Fruit fly (Drosophila melanogaster): ENCODE measurements around the gene Snoo.

Snoo gene

dm6 chr2L:7984059-7984800 is at the start of gene Snoo (continued):
- TF ChIP-seq CG14014 (GFP tag; IDR thresholded peaks at IDR 0.05) (peak; percentile 30; the same call in 1 of the 2 replicates), pan (optimal IDR thresholded peaks at IDR 0.05) (no peak), pan (GFP tag; optimal IDR thresholded peaks at IDR 0.05 in 1 of 2, IDR thresholded peaks at IDR 0.05 in 1 of 2) (no peak), inv (GFP tag; IDR thresholded peaks at IDR 0.05; ENCODE audit: partially characterized antibody) (no peak), onecut (GFP tag; IDR thresholded peaks at IDR 0.05) (peak; percentile 17; the same call in 1 of the 2 replicates), org-1 (GFP tag; optimal IDR thresholded peaks at IDR 0.05) (no peak), CG17385 (GFP tag; optimal IDR thresholded peaks at IDR 0.05) (no peak), Mad (GFP tag; optimal IDR thresholded peaks at IDR 0.05) (peak; percentile 22), usp (GFP tag; optimal IDR thresholded peaks at IDR 0.05) (no peak), Kr (GFP tag; optimal IDR thresholded peaks at IDR 0.05) (no peak), NC2β (GFP tag; optimal IDR thresholded peaks at IDR 0.05) (no peak), ara (GFP tag; IDR thresholded peaks at IDR 0.05) (no peak), CG9876 (GFP tag; optimal IDR thresholded peaks at IDR 0.05) (no peak), gce (GFP tag; IDR thresholded peaks at IDR 0.05) (peak; percentile 12; the same call in 1 of the 3 replicates), wek (GFP tag; optimal IDR thresholded peaks at IDR 0.05) (no peak), Neu2 (GFP tag; optimal IDR thresholded peaks at IDR 0.05; ENCODE audit: borderline replicate concordance) (no peak), CG5953 (GFP tag; IDR thresholded peaks at IDR 0.05) (no peak; the same call in 1 of the 2 replicates), crc (GFP tag; optimal IDR thresholded peaks at IDR 0.05) (no peak), CG6765 (GFP tag; optimal IDR thresholded peaks at IDR 0.05) (no peak), NFAT (GFP tag; IDR thresholded peaks at IDR 0.05) (no peak), CG11456 (GFP tag; IDR thresholded peaks at IDR 0.05) (no peak), CG11093 (GFP tag; IDR thresholded peaks at IDR 0.05) (no peak), prd (optimal IDR thresholded peaks at IDR 0.05) (no peak), prd (GFP tag; IDR thresholded peaks at IDR 0.05) (no peak), ro (GFP tag; IDR thresholded peaks at IDR 0.05) (no peak), Scr (GFP tag; IDR thresholded peaks at IDR 0.05; ENCODE audit: partially characterized antibody) (peak; percentile 16; the same call in 1 of the 2 replicates), Lhr (GFP tag; optimal IDR thresholded peaks at IDR 0.05) (peak; percentile 57), CG15011 (GFP tag; optimal IDR thresholded peaks at IDR 0.05) (no peak), CG12659 (GFP tag; optimal IDR thresholded peaks at IDR 0.05) (peak; percentile 44), CG12391 (tag; optimal IDR thresholded peaks at IDR 0.05) (no peak), CG10274 (GFP tag; optimal IDR thresholded peaks at IDR 0.05) (no peak), CG3847 (GFP tag; IDR thresholded peaks at IDR 0.05) (peak; percentile 63), shn (GFP tag; optimal IDR thresholded peaks at IDR 0.05) (no peak), CG31224 (GFP tag; IDR thresholded peaks at IDR 0.05) (no peak), nau (GFP tag; optimal IDR thresholded peaks at IDR 0.05) (no peak), CG4820 (GFP tag; optimal IDR thresholded peaks at IDR 0.05) (no peak), grn (GFP tag; optimal IDR thresholded peaks at IDR 0.05) (peak; percentile 82), CG8944 (GFP tag; optimal IDR thresholded peaks at IDR 0.05) (no peak), CG6791 (GFP tag; IDR thresholded peaks at IDR 0.05; ENCODE audit: partially characterized antibody) (peak; percentile 59; the same call in 1 of the 3 replicates), CG7556 (GFP tag; optimal IDR thresholded peaks at IDR 0.05) (no peak), Vsx1 (GFP tag; optimal IDR thresholded peaks at IDR 0.05) (no peak), pnt (GFP tag; optimal IDR thresholded peaks at IDR 0.05) (no peak), toy (GFP tag; IDR thresholded peaks at IDR 0.05) (no peak), CG32772 (GFP tag; IDR thresholded peaks at IDR 0.05) (no peak), ase (GFP tag; IDR thresholded peaks at IDR 0.05) (no peak), Dad (GFP tag; optimal IDR thresholded peaks at IDR 0.05) (no peak), gsb (GFP tag; IDR thresholded peaks at IDR 0.05) (no peak), Hr3 (GFP tag; optimal IDR thresholded peaks at IDR 0.05) (no peak), bsh (GFP tag; optimal IDR thresholded peaks at IDR 0.05) (no peak), Xbp1 (GFP tag; optimal IDR thresholded peaks at IDR 0.05) (no peak), CG17912 (GFP tag; optimal IDR thresholded peaks at IDR 0.05) (no peak)

Measured in whole organism, embryonic.